Worm (Caenorhabditis elegans): ENCODE measurements around the gene asp-18.

DNA sequence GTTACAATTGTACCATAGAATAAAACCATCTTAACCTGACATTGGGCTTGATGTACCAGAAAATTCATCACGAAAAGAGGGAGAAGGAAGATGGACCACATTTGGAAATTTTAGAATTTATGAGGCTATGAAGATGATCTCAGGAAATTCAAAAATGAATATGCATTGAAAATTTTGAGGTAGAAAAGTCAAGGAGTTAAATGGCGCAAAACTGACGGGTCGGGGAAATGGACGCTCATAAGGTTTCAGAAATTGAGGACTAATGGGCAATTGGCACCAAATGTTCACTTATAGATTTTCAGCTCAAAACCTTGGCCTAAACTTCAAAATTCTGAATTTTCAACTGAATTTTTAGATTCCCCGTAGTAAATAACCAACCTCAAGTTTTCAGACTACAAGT is 39.1 kb upstream of the asp-18 start, which contains the start of gene clec-255:
- TF ChIP-seq F13C5.2 (tag; optimal IDR thresholded peaks at IDR 0.05) (no peak), ets-7 (tag; optimal IDR thresholded peaks at IDR 0.05) (no peak), B0310.2 (tag; optimal IDR thresholded peaks at IDR 0.05) (no peak), ama-1 (optimal IDR thresholded peaks at IDR 0.05) (no peak), tra-4 (tag; optimal IDR thresholded peaks at IDR 0.05) (no peak), tbx-11 (GFP tag; IDR thresholded peaks at IDR 0.05) (no peak), hmbx-1 (tag; optimal IDR thresholded peaks at IDR 0.05) (no peak), ceh-36 (tag; optimal IDR thresholded peaks at IDR 0.05) (no peak), ceh-13 (GFP tag; optimal IDR thresholded peaks at IDR 0.05) (no peak), tbx-37 (GFP tag; conservative IDR thresholded peaks at IDR 0.05) (no peak), flt-1 (GFP tag; IDR thresholded peaks at IDR 0.05) (no peak), aly-1 (tag; optimal IDR thresholded peaks at IDR 0.05) (no peak)
